Worm (Caenorhabditis elegans): ENCODE data around the gene nep-15.

DNA sequence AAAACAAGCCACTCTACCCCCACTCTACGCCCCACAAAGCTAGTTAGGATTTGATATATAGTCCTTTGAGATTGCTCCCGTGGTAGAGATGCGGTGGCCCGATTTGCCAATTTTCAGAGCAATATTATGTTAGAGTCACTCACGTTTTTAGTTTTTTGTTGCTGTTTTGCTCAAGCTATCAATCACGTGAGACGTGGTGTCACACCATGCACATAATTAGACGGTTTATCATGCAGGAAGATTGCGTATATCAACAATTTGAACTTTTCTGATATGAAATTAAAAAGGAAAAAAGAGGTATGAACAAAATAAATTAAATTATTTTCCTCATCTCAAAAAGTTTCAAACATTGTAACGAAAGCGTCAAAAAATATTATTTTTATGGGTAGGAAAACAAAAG is 15.7 kb upstream of the nep-15 start:
- TF ChIP-seq dve-1 (tag; optimal IDR thresholded peaks at IDR 0.05) (no peak), pros-1 (tag; optimal IDR thresholded peaks at IDR 0.05) (no peak), unc-3 (GFP tag; conservative IDR thresholded peaks at IDR 0.05) (no peak), unc-3 (tag; optimal IDR thresholded peaks at IDR 0.05) (no peak), madf-2 (tag; optimal IDR thresholded peaks at IDR 0.05) (no peak), tbx-2 (tag; optimal IDR thresholded peaks at IDR 0.05) (no peak), lim-6 (tag; optimal IDR thresholded peaks at IDR 0.05) (no peak), ceh-34 (tag; optimal IDR thresholded peaks at IDR 0.05) (no peak), K09A11.1 (tag; optimal IDR thresholded peaks at IDR 0.05; ENCODE audit: insufficient read depth) (no peak), pqm-1 (tag; optimal IDR thresholded peaks at IDR 0.05) (no peak), pha-4 (tag; optimal IDR thresholded peaks at IDR 0.05) (no peak)

All from whole organism, late embryonic.